Fruit fly (Drosophila melanogaster) whole organism, embryonic: ENCODE results near the gene nmdyn-D6.
A peak's percentile ranks its signal among the peaks of the same experiment; 100 is the strongest.

Experiments
- B-H1 ChIP-seq: fragments of 200-800 bp; sonication (Bioruptor generic); IDR thresholded peaks from 3 replicates; pipeline ENCODE4 v1.3.6; 2022; ENCODE audit warnings: missing biosample characterization, missing genetic modification characterization
- CG10274 ChIP-seq: fragments of 200-800 bp; sonication (Bioruptor generic); optimal IDR thresholded peaks from 3 replicates; lab custom pipeline; 2017; ENCODE audit warnings: missing biosample characterization, mild to moderate bottlenecking, missing genetic modification characterization
- CG11560 ChIP-seq: fragments of 200-800 bp; sonication (Bioruptor generic); IDR thresholded peaks from 3 replicates; pipeline ENCODE4 v1.3.6; 2022; ENCODE audit warnings: missing biosample characterization, missing genetic modification characterization
- CG14441 ChIP-seq: fragments of 200-800 bp; sonication (Bioruptor generic); IDR thresholded peaks from 2 replicates; pipeline ENCODE4 v1.3.6; 2022; ENCODE audit warnings: missing biosample characterization, missing genetic modification characterization
- CG15011 ChIP-seq: fragments of 200-800 bp; sonication (Bioruptor generic); optimal IDR thresholded peaks from 3 replicates; lab custom pipeline; 2018; ENCODE audit warnings: missing biosample characterization, mild to moderate bottlenecking, missing genetic modification characterization
- CG1529 ChIP-seq: fragments of 200-800 bp; sonication (Bioruptor generic); optimal IDR thresholded peaks from 3 replicates; lab custom pipeline; 2018; ENCODE audit warnings: missing biosample characterization, missing genetic modification characterization
- CG16815 ChIP-seq: fragments of 200-800 bp; sonication (Bioruptor generic); optimal IDR thresholded peaks from 3 replicates; lab custom pipeline; 2017; ENCODE audit warnings: missing biosample characterization, mild to moderate bottlenecking, missing genetic modification characterization
- CG17829 ChIP-seq: fragments of 200-800 bp; optimal IDR thresholded peaks from 2 replicates; lab custom pipeline; 2019; ENCODE audit warnings: missing biosample characterization, mild to moderate bottlenecking, missing genetic modification characterization, moderate library complexity
- CG2712 ChIP-seq: fragments of 200-800 bp; optimal IDR thresholded peaks from 3 replicates; lab custom pipeline; 2019; ENCODE audit warnings: missing biosample characterization, mild to moderate bottlenecking, missing genetic modification characterization, moderate library complexity
- CG30403 ChIP-seq: fragments of 200-800 bp; sonication (Bioruptor generic); optimal IDR thresholded peaks from 3 replicates; lab custom pipeline; 2016; ENCODE audit warnings: missing biosample characterization, missing genetic modification characterization
- CG31224 ChIP-seq: fragments of 200-800 bp; sonication (Bioruptor generic); IDR thresholded peaks from 2 replicates; pipeline ENCODE4 v1.3.6; 2022; ENCODE audit warnings: missing biosample characterization, missing genetic modification characterization
- CG31388 ChIP-seq: fragments of 200-800 bp; sonication (Bioruptor generic); optimal IDR thresholded peaks from 2 replicates; lab custom pipeline; 2016; ENCODE audit warnings: missing biosample characterization, missing genetic modification characterization
- CG33213 ChIP-seq: fragments of 200-800 bp; sonication (Bioruptor generic); optimal IDR thresholded peaks from 3 replicates; lab custom pipeline; 2016; ENCODE audit warnings: missing biosample characterization, missing genetic modification characterization
- CG3847 ChIP-seq: fragments of 200-800 bp; sonication (Bioruptor generic); IDR thresholded peaks from 2 replicates; pipeline ENCODE4 v1.3.6; 2022; ENCODE audit warnings: missing biosample characterization, missing genetic modification characterization
- CG4424 ChIP-seq: fragments of 200-800 bp; sonication (Bioruptor generic); optimal IDR thresholded peaks from 3 replicates; lab custom pipeline; 2016; ENCODE audit warnings: missing biosample characterization, missing genetic modification characterization
- CG4730 ChIP-seq: fragments of 200-800 bp; sonication (Bioruptor generic); IDR thresholded peaks from 2 replicates; pipeline ENCODE4 v1.3.6; 2022; ENCODE audit warnings: missing biosample characterization, missing genetic modification characterization
- CG5953 ChIP-seq: fragments of 200-800 bp; sonication (Bioruptor generic); IDR thresholded peaks from 2 replicates; pipeline ENCODE4 v1.3.6; 2022; ENCODE audit warnings: missing biosample characterization, missing genetic modification characterization
- CG6272 ChIP-seq: fragments of 200-800 bp; sonication (Bioruptor generic); IDR thresholded peaks from 2 replicates; pipeline ENCODE4 v1.3.6; 2022; ENCODE audit warnings: missing biosample characterization, missing genetic modification characterization
- CG6683 ChIP-seq: fragments of 200-800 bp; sonication (Bioruptor generic); optimal IDR thresholded peaks from 2 replicates; lab custom pipeline; 2017; ENCODE audit warnings: missing biosample characterization, mild to moderate bottlenecking, missing genetic modification characterization, missing genetic modification reagents
- CG8765 ChIP-seq: fragments of 200-800 bp; sonication (Bioruptor generic); IDR thresholded peaks from 2 replicates; pipeline ENCODE4 v1.3.6; 2022; ENCODE audit warnings: missing biosample characterization, missing genetic modification characterization
- CG9876 ChIP-seq: fragments of 200-800 bp; sonication (Bioruptor generic); optimal IDR thresholded peaks from 2 replicates; lab custom pipeline; 2016; ENCODE audit warnings: missing biosample characterization, missing genetic modification characterization
- Dbx ChIP-seq: fragments of 200-800 bp; sonication (Bioruptor generic); IDR thresholded peaks from 3 replicates; pipeline ENCODE4 v1.3.6; 2022; ENCODE audit warnings: missing biosample characterization, missing genetic modification characterization
- H15 ChIP-seq: fragments of 200-800 bp; sonication (Bioruptor generic); IDR thresholded peaks from 3 replicates; pipeline ENCODE4 v1.3.6; 2022; ENCODE audit warnings: missing biosample characterization, missing genetic modification characterization
- Hey ChIP-seq: fragments of 200-800 bp; sonication (Bioruptor generic); optimal IDR thresholded peaks from 3 replicates; lab custom pipeline; 2018; ENCODE audit warnings: missing biosample characterization, mild to moderate bottlenecking, missing genetic modification characterization
- Lhr ChIP-seq: fragments of 200-800 bp; sonication (Bioruptor generic); optimal IDR thresholded peaks from 3 replicates; lab custom pipeline; 2017; ENCODE audit warnings: mild to moderate bottlenecking, missing biosample characterization, missing genetic modification reagents, missing genetic modification characterization
- Mad ChIP-seq: fragments of 200-800 bp; sonication (Bioruptor generic); optimal IDR thresholded peaks from 2 replicates; lab custom pipeline; 2016; ENCODE audit warnings: missing biosample characterization, missing genetic modification characterization
- Neu2 ChIP-seq: fragments of 200-800 bp; sonication (Bioruptor generic); optimal IDR thresholded peaks from 3 replicates; lab custom pipeline; 2016; ENCODE audit warnings: missing biosample characterization, missing genetic modification characterization, borderline replicate concordance
- NfI ChIP-seq: fragments of 200-800 bp; sonication (Bioruptor generic); optimal IDR thresholded peaks from 3 replicates; lab custom pipeline; 2018; ENCODE audit warnings: missing biosample characterization, mild to moderate bottlenecking, missing genetic modification characterization, moderate library complexity
- Optix ChIP-seq: fragments of 200-800 bp; sonication (Bioruptor generic); IDR thresholded peaks from 3 replicates; pipeline ENCODE4 v1.3.6; 2022; ENCODE audit warnings: missing biosample characterization, missing genetic modification characterization
- Pdp1 ChIP-seq, 2 experiments: fragments of 200-800 bp; sonication (Bioruptor generic); optimal IDR thresholded peaks; 3 replicates each; lab custom pipeline; 2016; ENCODE audit warnings: missing biosample characterization in 2 of 2, missing genetic modification characterization in 2 of 2, mild to moderate bottlenecking in 1 of 2, moderate library complexity in 1 of 2
- Ptx1 ChIP-seq: fragments of 200-800 bp; sonication (Bioruptor generic); IDR thresholded peaks from 2 replicates; pipeline ENCODE4 v1.3.6; 2022; ENCODE audit warnings: missing biosample characterization, missing genetic modification characterization
- Side ChIP-seq: fragments of 200-800 bp; sonication (Bioruptor generic); optimal IDR thresholded peaks from 2 replicates; lab custom pipeline; 2016; ENCODE audit warnings: missing biosample characterization, missing genetic modification characterization
- Sry-δ ChIP-seq: fragments of 200-800 bp; sonication (Bioruptor generic); optimal IDR thresholded peaks from 2 replicates; lab custom pipeline; 2016; ENCODE audit warnings: missing biosample characterization, missing genetic modification characterization
- ab ChIP-seq: fragments of 200-800 bp; sonication (Bioruptor generic); optimal IDR thresholded peaks from 2 replicates; lab custom pipeline; 2016; ENCODE audit warnings: missing biosample characterization, missing genetic modification characterization
- cato ChIP-seq: fragments of 200-800 bp; sonication (Bioruptor generic); optimal IDR thresholded peaks from 2 replicates; lab custom pipeline; 2016; ENCODE audit warnings: missing biosample characterization, missing genetic modification characterization, borderline replicate concordance
- crol ChIP-seq: fragments of 200-800 bp; sonication (Bioruptor generic); IDR thresholded peaks from 2 replicates; pipeline ENCODE4 v1.3.6; 2022; ENCODE audit warnings: missing biosample characterization, missing genetic modification characterization
- h ChIP-seq: fragments of >200 bp; optimal IDR thresholded peaks from 2 replicates; lab custom pipeline; 2017
- ken ChIP-seq: fragments of 200-800 bp; sonication (Bioruptor generic); IDR thresholded peaks from 3 replicates; pipeline ENCODE4 v1.3.6; 2022; ENCODE audit warnings: missing biosample characterization, missing genetic modification characterization
- nom ChIP-seq: fragments of 200-800 bp; sonication (Bioruptor generic); optimal IDR thresholded peaks from 2 replicates; lab custom pipeline; 2017; ENCODE audit warnings: missing biosample characterization, missing genetic modification characterization, mild to moderate bottlenecking, moderate library complexity, missing genetic modification reagents
- org-1 ChIP-seq: fragments of 200-800 bp; sonication (Bioruptor generic); optimal IDR thresholded peaks from 2 replicates; lab custom pipeline; 2017; ENCODE audit warnings: missing biosample characterization, missing genetic modification characterization
- peb ChIP-seq: fragments of 200-800 bp; sonication (Bioruptor generic); IDR thresholded peaks from 2 replicates; pipeline ENCODE4 v1.3.6; 2022; ENCODE audit warnings: missing biosample characterization, missing genetic modification characterization
- pita ChIP-seq: fragments of 200-800 bp; sonication (Bioruptor generic); optimal IDR thresholded peaks from 2 replicates; lab custom pipeline; 2017; ENCODE audit warnings: missing biosample characterization, mild to moderate bottlenecking, missing genetic modification characterization
- sd ChIP-seq: fragments of 200-800 bp; sonication (Bioruptor generic); optimal IDR thresholded peaks from 3 replicates; lab custom pipeline; 2018; ENCODE audit warnings: missing biosample characterization, mild to moderate bottlenecking, missing genetic modification characterization, moderate library complexity
- sna ChIP-seq: fragments of 200-800 bp; sonication (Bioruptor generic); IDR thresholded peaks from 2 replicates; pipeline ENCODE4 v1.3.6; 2022; ENCODE audit warnings: missing biosample characterization, missing genetic modification characterization; ENCODE audit not compliant: partially characterized antibody
- sob ChIP-seq: fragments of 200-800 bp; sonication (Bioruptor generic); IDR thresholded peaks from 2 replicates; pipeline ENCODE4 v1.3.6; 2022; ENCODE audit warnings: missing biosample characterization, missing genetic modification characterization
- tio ChIP-seq: fragments of 200-800 bp; sonication (Bioruptor generic); optimal IDR thresholded peaks from 2 replicates; lab custom pipeline; 2017; ENCODE audit warnings: missing biosample characterization, missing genetic modification characterization, inconsistent platforms
- trem ChIP-seq: fragments of 200-800 bp; optimal IDR thresholded peaks from 3 replicates; lab custom pipeline; 2019; ENCODE audit warnings: missing biosample characterization, mild to moderate bottlenecking, missing genetic modification characterization, moderate library complexity
- twi ChIP-seq: fragments of 200-800 bp; optimal IDR thresholded peaks from 2 replicates; lab custom pipeline; 2019; ENCODE audit warnings: missing biosample characterization, mild to moderate bottlenecking, missing genetic modification characterization, moderate library complexity
- tx ChIP-seq: fragments of 200-800 bp; sonication (Bioruptor generic); optimal IDR thresholded peaks from 2 replicates; lab custom pipeline; 2016; ENCODE audit warnings: missing biosample characterization, missing genetic modification characterization
- usp ChIP-seq: fragments of >200 bp; optimal IDR thresholded peaks from 2 replicates; lab custom pipeline; 2017; ENCODE audit warnings: missing biosample characterization, missing genetic modification characterization

Gene nmdyn-D6

DNA sequence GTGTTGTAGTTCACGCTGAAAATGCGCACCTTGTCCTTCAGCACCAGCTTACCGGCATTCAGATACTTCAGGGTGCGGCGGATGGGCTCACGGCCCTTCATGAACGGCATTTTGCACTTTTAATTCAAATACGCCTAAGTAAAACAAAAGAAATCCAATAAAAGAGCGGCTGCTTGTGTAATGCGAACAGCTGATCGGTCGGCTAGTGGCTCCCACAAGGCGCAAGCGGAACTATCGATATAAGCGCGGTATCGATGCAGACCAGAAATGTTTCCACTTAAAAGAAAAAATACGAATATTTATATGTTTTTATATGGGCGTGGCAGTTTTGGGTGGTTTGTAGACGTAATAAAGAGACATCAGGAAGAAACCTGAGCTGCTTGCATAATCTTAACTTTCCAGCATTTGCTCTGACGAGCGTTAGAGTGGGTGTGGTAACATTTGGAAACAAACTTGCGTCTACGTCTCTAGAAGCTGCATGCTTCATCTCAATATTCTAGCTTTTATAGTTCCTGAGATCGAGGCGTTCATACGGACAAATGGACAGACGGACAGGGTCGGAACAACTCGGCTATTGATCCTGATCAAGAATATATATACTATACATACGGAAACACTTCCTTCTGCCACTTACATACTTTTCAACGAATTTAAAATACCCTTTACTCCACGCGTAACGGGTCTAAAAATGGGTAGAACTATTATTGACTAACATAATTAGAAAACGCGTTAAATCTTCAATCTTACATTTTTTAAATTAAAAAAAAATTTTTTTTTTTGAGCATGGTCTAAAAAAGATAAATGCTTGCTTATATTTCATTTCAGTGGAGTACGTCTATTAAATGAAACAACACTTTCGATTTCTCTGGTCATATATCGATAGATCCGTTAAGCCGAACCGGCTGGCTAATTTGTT is at the start of gene nmdyn-D6, which contains the start of gene mRpS25 (continued):
- TF ChIP-seq NfI (GFP tag; lab: Kevin White, UChicago): no peak
- 0 out of 2 replicates have a peak, but pooled peaks have one; percentile 33 for TF ChIP-seq CG4730
- no peak for TF ChIP-seq nom (GFP tag; lab: Kevin White, UChicago)
- TF ChIP-seq CG3847 (GFP tag; lab: Robert Waterston, UW): no peak
- no peak for TF ChIP-seq trem (tag; lab: Kevin White, UChicago)
- peak; percentile 23; the same call in 1 of the 2 replicates for TF ChIP-seq sob (GFP tag; lab: Robert Waterston, UW)
- peak; percentile 45 for TF ChIP-seq Sry-δ (GFP tag; lab: Kevin White, UChicago)
- TF ChIP-seq CG6272 (GFP tag; lab: Robert Waterston, UW): no peak
- 0 out of 2 replicates have a peak, but pooled peaks have one; percentile 16 for TF ChIP-seq sna (GFP tag; lab: Robert Waterston, UW)
- no peak for TF ChIP-seq org-1 (GFP tag; lab: Kevin White, UChicago)
- no peak for TF ChIP-seq CG5953
- TF ChIP-seq CG8765 (GFP tag; lab: Robert Waterston, UW): no peak
- no peak for TF ChIP-seq Lhr (GFP tag; lab: Kevin White, UChicago)
- TF ChIP-seq Side (GFP tag; lab: Kevin White, UChicago): no peak
- no peak for TF ChIP-seq CG9876 (GFP tag; lab: Kevin White, UChicago)
- no peak for TF ChIP-seq Dbx (GFP tag; lab: Robert Waterston, UW)
- no peak for TF ChIP-seq CG10274 (GFP tag; lab: Kevin White, UChicago)
- TF ChIP-seq ken (GFP tag; lab: Robert Waterston, UW): no peak
- no peak for TF ChIP-seq sd (tag; lab: Kevin White, UChicago)
- no peak for TF ChIP-seq usp (GFP tag; lab: Kevin White, UChicago)
- peak; percentile 38 for TF ChIP-seq CG4424 (GFP tag; lab: Kevin White, UChicago)
- no peak for TF ChIP-seq peb (GFP tag; lab: Robert Waterston, UW)
- peak; percentile 65 for TF ChIP-seq Ptx1 (GFP tag; lab: Robert Waterston, UW)
- no peak for TF ChIP-seq CG17829
- peak; percentile 14 to 98 for TF ChIP-seq Pdp1 (GFP tag; optimal IDR thresholded peaks at IDR 0.05; lab: Kevin White, UChicago)
- TF ChIP-seq Mad (GFP tag; lab: Kevin White, UChicago): no peak
- no peak for TF ChIP-seq crol
- TF ChIP-seq ab (GFP tag; lab: Kevin White, UChicago): no peak
- TF ChIP-seq CG33213 (GFP tag; lab: Kevin White, UChicago): no peak
- TF ChIP-seq H15: peak; percentile 34; the same call in 1 of the 3 replicates
- TF ChIP-seq Hey (tag; lab: Kevin White, UChicago): no peak
- TF ChIP-seq tx (GFP tag; lab: Kevin White, UChicago): no peak
- peak; percentile 20 for TF ChIP-seq CG2712 (tag; lab: Kevin White, UChicago)
- TF ChIP-seq CG6683: no peak
- no peak for TF ChIP-seq CG31388 (GFP tag; lab: Kevin White, UChicago)
- TF ChIP-seq cato (GFP tag; lab: Kevin White, UChicago): no peak
- TF ChIP-seq CG31224 (GFP tag; lab: Robert Waterston, UW): 0 out of 2 replicates have a peak, but pooled peaks have one; percentile 14
- no peak for TF ChIP-seq Neu2 (GFP tag; lab: Kevin White, UChicago)
- TF ChIP-seq CG16815 (GFP tag; lab: Kevin White, UChicago): peak; percentile 49
- no peak for TF ChIP-seq twi
- no peak for TF ChIP-seq B-H1
- no peak for TF ChIP-seq Optix (GFP tag; lab: Robert Waterston, UW)
- no peak for TF ChIP-seq CG1529 (GFP tag; lab: Kevin White, UChicago)
- TF ChIP-seq CG11560 (tag; lab: Robert Waterston, UW): no peak
- no peak for TF ChIP-seq h (lab: Kevin White, UChicago)
- TF ChIP-seq CG30403: peak; percentile 61
- TF ChIP-seq pita (GFP tag; lab: Kevin White, UChicago): no peak
- TF ChIP-seq CG14441 (GFP tag; lab: Robert Waterston, UW): 0 out of 2 replicates have a peak, but pooled peaks have one; percentile 19
- TF ChIP-seq tio: peak; percentile 50
- TF ChIP-seq CG15011: no peak
